Worm (Caenorhabditis elegans) whole organism, L3 larva: ENCODE measurements around the gene R10E8.5.

ENCODE experiments used
- R02D3.7 ChIP-seq: fragments of 150-350 bp; optimal IDR thresholded peaks from 2 replicates; lab custom pipeline; 2014; ENCODE audit warnings: missing biosample characterization, missing genetic modification characterization
- aly-2 ChIP-seq: fragments of 150-350 bp; optimal IDR thresholded peaks from 2 replicates; lab custom pipeline; 2014; ENCODE audit warnings: missing biosample characterization, missing genetic modification characterization
- ama-1 ChIP-seq: fragments of 150-350 bp; optimal IDR thresholded peaks from 2 replicates; lab custom pipeline; 2018
- ceh-16 ChIP-seq: sonication (generic microtip); optimal IDR thresholded peaks from 2 replicates; lab custom pipeline; 2017; ENCODE audit warnings: missing biosample characterization, missing genetic modification characterization
- ceh-28 ChIP-seq: fragments of 150-350 bp; optimal IDR thresholded peaks from 2 replicates; lab custom pipeline; 2014; ENCODE audit warnings: missing biosample characterization, missing genetic modification reagents, missing genetic modification characterization
- ceh-82 ChIP-seq: fragments of 150-350 bp; optimal IDR thresholded peaks from 2 replicates; lab custom pipeline; 2014; ENCODE audit warnings: missing biosample characterization, missing genetic modification characterization
- ceh-9 ChIP-seq: sonication (generic microtip); optimal IDR thresholded peaks from 2 replicates; lab custom pipeline; 2018; ENCODE audit warnings: missing biosample characterization, missing genetic modification characterization
- daf-12 ChIP-seq: fragments of 150-350 bp; optimal IDR thresholded peaks from 2 replicates; lab custom pipeline; 2014; ENCODE audit warnings: missing biosample characterization, missing genetic modification reagents, missing genetic modification characterization
- egl-27 ChIP-seq: sonication (generic microtip); optimal IDR thresholded peaks from 4 replicates; lab custom pipeline; 2017; ENCODE audit warnings: missing biosample characterization, missing genetic modification reagents, missing genetic modification characterization
- egl-5 ChIP-seq: fragments of 150-350 bp; optimal IDR thresholded peaks from 2 replicates; lab custom pipeline; 2017; ENCODE audit warnings: missing biosample characterization, missing genetic modification reagents, missing genetic modification characterization, inconsistent platforms
- elt-2 ChIP-seq: sonication (generic microtip); optimal IDR thresholded peaks from 2 replicates; lab custom pipeline; 2016; ENCODE audit warnings: missing genetic modification reagents, mild to moderate bottlenecking, missing genetic modification characterization, missing compliant biosample characterization
- elt-3 ChIP-seq, 3 experiments: fragments of 150-350 bp in 1 of 3; sonication (generic microtip) in 2 of 3; optimal IDR thresholded peaks; 2 replicates in 2 of 3; 4 replicates in 1 of 3; lab custom pipeline; 2014 to 2017; ENCODE audit warnings: missing biosample characterization in 3 of 3, missing genetic modification characterization in 3 of 3
- fkh-10 ChIP-seq: sonication (generic microtip); optimal IDR thresholded peaks from 2 replicates; lab custom pipeline; 2017; ENCODE audit warnings: missing biosample characterization, missing genetic modification reagents, missing genetic modification characterization
- fkh-2 ChIP-seq: fragments of 150-350 bp; optimal IDR thresholded peaks from 2 replicates; lab custom pipeline; 2014; ENCODE audit warnings: missing biosample characterization, missing genetic modification reagents, missing genetic modification characterization
- fos-1 ChIP-seq: fragments of 150-350 bp; optimal IDR thresholded peaks from 2 replicates; lab custom pipeline; 2014; ENCODE audit warnings: missing biosample characterization, missing genetic modification characterization
- hmg-11 ChIP-seq: sonication (generic microtip); optimal IDR thresholded peaks from 2 replicates; lab custom pipeline; 2016; ENCODE audit warnings: missing genetic modification characterization, missing compliant biosample characterization
- jun-1 ChIP-seq: fragments of 150-350 bp; optimal IDR thresholded peaks from 2 replicates; lab custom pipeline; 2014; ENCODE audit warnings: missing biosample characterization, missing genetic modification reagents, missing genetic modification characterization
- lin-15B ChIP-seq: fragments of 150-350 bp; optimal IDR thresholded peaks from 2 replicates; lab custom pipeline; 2014; ENCODE audit warnings: missing biosample characterization, missing genetic modification characterization
- mdl-1 ChIP-seq: fragments of 150-350 bp; optimal IDR thresholded peaks from 2 replicates; lab custom pipeline; 2014; ENCODE audit warnings: missing biosample characterization, missing genetic modification characterization
- nfya-1 ChIP-seq: sonication (generic microtip); optimal IDR thresholded peaks from 2 replicates; lab custom pipeline; 2017; ENCODE audit warnings: missing genetic modification characterization, mild to moderate bottlenecking, missing compliant biosample characterization, antibody characterized with exemption, moderate library complexity; ENCODE audit not compliant: insufficient read depth
- nhr-12 ChIP-seq: fragments of 150-350 bp; optimal IDR thresholded peaks from 2 replicates; lab custom pipeline; 2014; ENCODE audit warnings: missing biosample characterization, missing genetic modification characterization
- nhr-237 ChIP-seq: fragments of 150-350 bp; optimal IDR thresholded peaks from 2 replicates; lab custom pipeline; 2014; ENCODE audit warnings: missing biosample characterization, missing genetic modification characterization
- nhr-25 ChIP-seq: sonication (generic microtip); optimal IDR thresholded peaks from 2 replicates; lab custom pipeline; 2017; ENCODE audit warnings: missing biosample characterization, missing genetic modification characterization
- nhr-28 ChIP-seq: fragments of 150-350 bp; optimal IDR thresholded peaks from 2 replicates; lab custom pipeline; 2014; ENCODE audit warnings: missing biosample characterization, missing genetic modification characterization
- nhr-43 ChIP-seq: sonication (generic microtip); optimal IDR thresholded peaks from 2 replicates; lab custom pipeline; 2016; ENCODE audit warnings: mild to moderate bottlenecking, missing genetic modification characterization, missing compliant biosample characterization; ENCODE audit not compliant: poor library complexity, severe bottlenecking
- nhr-67 ChIP-seq: fragments of 150-350 bp; optimal IDR thresholded peaks from 2 replicates; lab custom pipeline; 2014; ENCODE audit warnings: missing biosample characterization, missing genetic modification characterization
- nhr-77 ChIP-seq: fragments of 150-350 bp; optimal IDR thresholded peaks from 2 replicates; lab custom pipeline; 2014; ENCODE audit warnings: missing biosample characterization, missing genetic modification characterization
- pha-4 ChIP-seq: fragments of 150-350 bp; optimal IDR thresholded peaks from 2 replicates; lab custom pipeline; 2014; ENCODE audit warnings: missing biosample characterization, missing genetic modification reagents, missing genetic modification characterization
- pqm-1 ChIP-seq: fragments of 150-350 bp; optimal IDR thresholded peaks from 2 replicates; lab custom pipeline; 2017; ENCODE audit warnings: missing biosample characterization, missing genetic modification characterization, inconsistent platforms
- snpc-4 ChIP-seq: fragments of 150-350 bp; optimal IDR thresholded peaks from 2 replicates; lab custom pipeline; 2014; ENCODE audit warnings: missing biosample characterization, missing genetic modification characterization
- tbx-2 ChIP-seq: sonication (generic microtip); optimal IDR thresholded peaks from 2 replicates; lab custom pipeline; 2016; ENCODE audit warnings: mild to moderate bottlenecking, missing genetic modification characterization, missing compliant biosample characterization
- unc-62 ChIP-seq: fragments of 150-350 bp; sonication (generic microtip); optimal IDR thresholded peaks from 4 replicates; lab custom pipeline; 2014; ENCODE audit warnings: missing biosample characterization, missing genetic modification reagents, missing genetic modification characterization
- zag-1 ChIP-seq: fragments of 150-350 bp; optimal IDR thresholded peaks from 2 replicates; lab custom pipeline; 2014; ENCODE audit warnings: missing biosample characterization, missing genetic modification characterization
- ztf-11 ChIP-seq: fragments of 150-350 bp; optimal IDR thresholded peaks from 2 replicates; lab custom pipeline; 2014; ENCODE audit warnings: missing biosample characterization, missing genetic modification characterization
- ztf-4 ChIP-seq: fragments of 150-350 bp; optimal IDR thresholded peaks from 2 replicates; lab custom pipeline; 2014; ENCODE audit warnings: missing biosample characterization, missing genetic modification characterization

The R10E8.5 gene

ce11 chrV:18246077-18246476 is 8.5 kb upstream of the R10E8.5 start:
- TF ChIP-seq elt-2 (tag; lab: Kevin White, UChicago): peak; percentile 90
- no peak for TF ChIP-seq egl-5
- peak; percentile 18 for TF ChIP-seq jun-1 (tag; lab: Kevin White, UChicago)
- TF ChIP-seq hmg-11 (tag; lab: Kevin White, UChicago): no peak
- TF ChIP-seq ceh-28 (tag; lab: Kevin White, UChicago): no peak
- TF ChIP-seq unc-62 (GFP tag; lab: Kevin White, UChicago): no peak
- peak; percentile 70 for TF ChIP-seq pqm-1
- TF ChIP-seq nfya-1 (tag; lab: Kevin White, UChicago): no peak
- no peak for TF ChIP-seq daf-12
- no peak for TF ChIP-seq nhr-77
- no peak for TF ChIP-seq pha-4
- TF ChIP-seq ceh-82 (tag; lab: Kevin White, UChicago): no peak
- no peak for TF ChIP-seq fos-1 (tag; lab: Kevin White, UChicago)
- TF ChIP-seq fkh-2: no peak
- TF ChIP-seq nhr-28 (tag; lab: Kevin White, UChicago): no peak
- no peak for TF ChIP-seq ceh-9 (tag; lab: Kevin White, UChicago)
- no peak for TF ChIP-seq ztf-4

- TF ChIP-seq nhr-237 (tag; lab: Kevin White, UChicago) (no peak), pqm-1 (peak; percentile 59), elt-2 (tag; lab: Kevin White, UChicago) (peak; percentile 71), fos-1 (tag; lab: Kevin White, UChicago) (no peak)
- TF ChIP-seq, all 47 proteins: peak for 2
Observed at ce11 chrV:18252239-18252638, 2.3 kb upstream of the R10E8.5 start, which contains the start of gene R10E8.1. TSS of gene R10E8.1 (minus strand) at chrV:18252416.

- TF ChIP-seq nhr-77: no peak
- no peak for TF ChIP-seq nhr-43
- no peak for TF ChIP-seq elt-2 (tag; lab: Kevin White, UChicago)
- TF ChIP-seq tbx-2 (tag; lab: Kevin White, UChicago): no peak
- no peak for TF ChIP-seq pha-4
- TF ChIP-seq nhr-25 (tag; lab: Kevin White, UChicago): no peak
- no peak for TF ChIP-seq nhr-67 (tag; lab: Kevin White, UChicago)
- no peak for TF ChIP-seq egl-5
- no peak for TF ChIP-seq aly-2
- TF ChIP-seq ceh-9 (tag; lab: Kevin White, UChicago): no peak
- TF ChIP-seq nhr-28 (tag; lab: Kevin White, UChicago): no peak
- no peak for TF ChIP-seq hmg-11 (tag; lab: Kevin White, UChicago)
- TF ChIP-seq snpc-4 (tag; lab: Kevin White, UChicago): no peak
- TF ChIP-seq R02D3.7: no peak
- TF ChIP-seq ama-1 (lab: Kevin White, UChicago): no peak
- no peak for TF ChIP-seq nhr-12 (tag; lab: Kevin White, UChicago)
- no peak for TF ChIP-seq elt-3 (tag; optimal IDR thresholded peaks at IDR 0.05; lab: Kevin White, UChicago)
- TF ChIP-seq mdl-1 (tag; lab: Kevin White, UChicago): no peak
- TF ChIP-seq ztf-4: no peak
Observed at ce11 chrV:18253494-18253893, 1.1 kb upstream of the R10E8.5 start, which contains the start of gene R10E8.2. TSS of gene R10E8.2 (plus strand) at chrV:18253794.

ce11 chrV:18265514-18265913 is 10.9 kb downstream of the R10E8.5 start:
- TF ChIP-seq jun-1 (tag; lab: Kevin White, UChicago) (no peak), pqm-1 (no peak), fkh-2 (no peak), mdl-1 (tag; lab: Kevin White, UChicago) (no peak), elt-2 (tag; lab: Kevin White, UChicago) (no peak), zag-1 (tag; lab: Kevin White, UChicago) (no peak), nhr-12 (tag; lab: Kevin White, UChicago) (no peak), nhr-28 (tag; lab: Kevin White, UChicago) (no peak), ztf-11 (tag; lab: Kevin White, UChicago) (no peak), aly-2 (no peak), ceh-16 (no peak), nfya-1 (tag; lab: Kevin White, UChicago) (no peak), ceh-82 (tag; lab: Kevin White, UChicago) (no peak), fos-1 (tag; lab: Kevin White, UChicago) (no peak), lin-15B (tag; lab: Kevin White, UChicago) (no peak), egl-27 (tag; lab: Kevin White, UChicago) (no peak), ztf-4 (no peak), nhr-43 (no peak), fkh-10 (GFP tag; lab: Kevin White, UChicago) (no peak), daf-12 (no peak)
- TF ChIP-seq, all 47 proteins: peak for 0
